Fruit fly (Drosophila melanogaster) whole organism, prepupa: ENCODE measurements around the gene Targ3.

Experiments
- CG3032 ChIP-seq: fragments of 200-800 bp; optimal IDR thresholded peaks from 2 replicates; lab custom pipeline; 2019; ENCODE audit warnings: missing biosample characterization, mild to moderate bottlenecking, missing genetic modification characterization, moderate library complexity
- CG31627 ChIP-seq: fragments of 200-800 bp; sonication (Bioruptor generic); optimal IDR thresholded peaks from 3 replicates; lab custom pipeline; 2016; ENCODE audit warnings: missing biosample characterization, missing genetic modification characterization
- CG32006 ChIP-seq: fragments of 200-800 bp; sonication (Bioruptor generic); optimal IDR thresholded peaks from 3 replicates; lab custom pipeline; 2017; ENCODE audit warnings: missing biosample characterization, mild to moderate bottlenecking, missing genetic modification characterization
- CG4318 ChIP-seq: fragments of 200-800 bp; sonication (Bioruptor generic); optimal IDR thresholded peaks from 3 replicates; lab custom pipeline; 2017; ENCODE audit warnings: missing biosample characterization, mild to moderate bottlenecking, missing genetic modification characterization
- CG8632 ChIP-seq: fragments of 200-800 bp; sonication (Bioruptor generic); optimal IDR thresholded peaks from 3 replicates; lab custom pipeline; 2016; ENCODE audit warnings: missing biosample characterization, missing genetic modification characterization
- Eip93F ChIP-seq: fragments of 200-800 bp; sonication (Bioruptor generic); optimal IDR thresholded peaks from 2 replicates; lab custom pipeline; 2016; ENCODE audit warnings: missing biosample characterization, mild to moderate bottlenecking, missing genetic modification characterization
- Ets21C ChIP-seq: fragments of 200-800 bp; sonication (Bioruptor generic); optimal IDR thresholded peaks from 3 replicates; lab custom pipeline; 2016; ENCODE audit warnings: missing biosample characterization, missing genetic modification characterization
- fkh ChIP-seq: fragments of 200-800 bp; sonication (Bioruptor generic); optimal IDR thresholded peaks from 3 replicates; lab custom pipeline; 2017; ENCODE audit warnings: missing biosample characterization, mild to moderate bottlenecking, missing genetic modification characterization, moderate library complexity
- salr ChIP-seq, 2 experiments: fragments of 200-800 bp; sonication (Bioruptor generic); optimal IDR thresholded peaks; 3 replicates each; lab custom pipeline; 2016 to 2018; ENCODE audit warnings: missing biosample characterization in 2 of 2, missing genetic modification characterization in 2 of 2, mild to moderate bottlenecking in 1 of 2

- TF ChIP-seq CG8632 (GFP tag; lab: Kevin White, UChicago) (no peak), salr (GFP tag; optimal IDR thresholded peaks at IDR 0.05; lab: Kevin White, UChicago) (no peak), CG3032 (no peak), Ets21C (GFP tag; lab: Kevin White, UChicago) (no peak), CG32006 (GFP tag; lab: Kevin White, UChicago) (no peak), CG31627 (no peak), CG4318 (GFP tag; lab: Kevin White, UChicago) (no peak), fkh (GFP tag; lab: Kevin White, UChicago) (no peak), Eip93F (no peak)
These were observed 41.7 kb downstream of the Targ3 start for dm6 chr3L:21238377-21238776.
